Fruit fly (Drosophila melanogaster): ENCODE results near the gene CG13946.

DNA sequence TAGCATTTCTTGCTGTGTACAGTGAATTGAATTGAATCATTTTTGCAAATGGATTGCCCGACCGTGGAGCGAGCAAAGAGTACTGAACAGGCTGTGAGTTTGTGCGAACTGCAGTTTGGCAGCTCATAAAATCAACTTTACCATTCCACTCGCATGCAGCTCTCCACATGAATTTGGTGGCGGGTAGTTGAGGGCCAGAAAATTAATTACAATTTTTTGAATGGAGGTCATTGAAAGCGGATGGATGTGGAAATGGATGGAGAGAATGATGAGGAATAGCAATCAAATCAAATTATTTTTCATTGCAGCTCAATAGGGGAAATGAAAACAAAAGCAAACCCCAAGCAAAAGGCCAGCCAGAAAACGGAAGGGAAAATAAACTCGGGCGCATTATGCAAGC is 26.7 kb upstream of the CG13946 start, which contains the start of gene GABA-B-R3:
- TF ChIP-seq usp (GFP tag; optimal IDR thresholded peaks at IDR 0.05) (no peak), psq (GFP tag; optimal IDR thresholded peaks at IDR 0.05) (no peak)

Data from whole organism, wandering third instar larva.